Worm (Caenorhabditis elegans) whole organism, young adult: ENCODE results near the gene K05F1.6.

ENCODE experiments used
- B0261.1 ChIP-seq: sonication (generic microtip); optimal IDR thresholded peaks from 2 replicates; lab custom pipeline; 2016; ENCODE audit warnings: mild to moderate bottlenecking, missing genetic modification characterization, moderate library complexity, missing compliant biosample characterization
- D2030.7 ChIP-seq: fragments of 200-800 bp; sonication (Bioruptor generic); IDR thresholded peaks from 2 replicates; pipeline ENCODE4 v1.3.6; 2022; ENCODE audit warnings: missing genetic modification reagents, missing genetic modification characterization, missing compliant biosample characterization
- F10E7.11 ChIP-seq: sonication (generic microtip); optimal IDR thresholded peaks from 2 replicates; lab custom pipeline; 2017; ENCODE audit warnings: mild to moderate bottlenecking, missing genetic modification characterization, moderate library complexity, missing compliant biosample characterization
- F49E8.2 ChIP-seq: sonication (generic microtip); optimal IDR thresholded peaks from 3 replicates; lab custom pipeline; 2017; ENCODE audit warnings: missing genetic modification characterization, mild to moderate bottlenecking, missing compliant biosample characterization, antibody characterized with exemption, moderate library complexity; ENCODE audit not compliant: insufficient read depth
- ceh-100 ChIP-seq: fragments of 200-800 bp; sonication (Bioruptor generic); IDR thresholded peaks from 2 replicates; pipeline ENCODE4 v1.3.6; 2022; ENCODE audit warnings: missing genetic modification reagents, missing genetic modification characterization, missing compliant biosample characterization
- ceh-91 ChIP-seq: fragments of 200-800 bp; sonication (Bioruptor generic); IDR thresholded peaks from 2 replicates; pipeline ENCODE4 v1.3.6; 2022; ENCODE audit warnings: missing genetic modification reagents, missing genetic modification characterization, missing compliant biosample characterization
- dpl-1 ChIP-seq: fragments of 150-350 bp; optimal IDR thresholded peaks from 2 replicates; lab custom pipeline; 2014; ENCODE audit warnings: missing biosample characterization, missing genetic modification reagents, missing genetic modification characterization
- efl-1 ChIP-seq: fragments of 150-350 bp; optimal IDR thresholded peaks from 2 replicates; lab custom pipeline; 2014; ENCODE audit warnings: missing biosample characterization, missing genetic modification reagents, missing genetic modification characterization
- ets-4 ChIP-seq: fragments of 200-800 bp; sonication (Bioruptor generic); optimal IDR thresholded peaks from 2 replicates; lab custom pipeline; 2018; ENCODE audit warnings: mild to moderate bottlenecking, missing genetic modification characterization, missing compliant biosample characterization
- hmg-1.2 ChIP-seq: fragments of 200-800 bp; sonication (Bioruptor generic); IDR thresholded peaks from 2 replicates; pipeline ENCODE4 v1.3.6; 2022; ENCODE audit warnings: missing genetic modification reagents, missing genetic modification characterization, missing compliant biosample characterization
- somi-1 ChIP-seq: fragments of 200-800 bp; sonication (Bioruptor generic); optimal IDR thresholded peaks from 2 replicates; lab custom pipeline; 2018; ENCODE audit warnings: mild to moderate bottlenecking, missing genetic modification characterization, missing compliant biosample characterization
- tbx-9 ChIP-seq: sonication (generic microtip); optimal IDR thresholded peaks from 2 replicates; lab custom pipeline; 2016; ENCODE audit warnings: borderline replicate concordance, missing genetic modification characterization, inconsistent platforms, missing compliant biosample characterization
- xnd-1 ChIP-seq: sonication (generic microtip); optimal IDR thresholded peaks from 2 replicates; lab custom pipeline; 2016; ENCODE audit warnings: missing genotype, missing genetic modification reagents, missing genetic modification characterization, missing compliant biosample characterization

DNA sequence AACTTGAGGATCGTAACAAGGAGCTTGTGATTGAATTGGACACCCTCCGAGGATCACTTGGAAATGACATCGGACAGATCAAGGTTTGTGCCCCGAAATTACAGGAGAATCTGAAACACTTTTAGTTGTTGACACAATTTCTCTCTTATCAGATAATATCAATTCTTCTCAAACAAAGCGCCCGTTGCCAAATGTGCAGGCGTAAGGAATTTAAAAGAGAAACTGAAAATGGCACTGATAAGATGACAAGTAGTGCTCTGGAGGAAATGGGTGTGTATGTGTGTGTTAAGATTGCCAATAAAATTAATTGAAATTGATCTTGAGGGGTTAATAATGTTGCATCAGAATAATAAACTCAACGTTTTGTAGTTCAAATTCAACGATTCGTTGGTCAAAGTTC, 31.0 kb upstream of the K05F1.6 start:
- no peak for TF ChIP-seq tbx-9
- TF ChIP-seq somi-1 (GFP tag; lab: Kevin White, UChicago) = no peak
- no peak for TF ChIP-seq F10E7.11 (tag; lab: Kevin White, UChicago)
- TF ChIP-seq B0261.1 (tag; lab: Kevin White, UChicago) = no peak
- no peak for TF ChIP-seq ceh-91 (GFP tag; lab: Robert Waterston, UW)
- no peak for TF ChIP-seq hmg-1.2 (GFP tag; lab: Robert Waterston, UW)
- no peak for TF ChIP-seq D2030.7 (GFP tag; lab: Robert Waterston, UW)
- TF ChIP-seq xnd-1 (tag; lab: Kevin White, UChicago) = no peak
- no peak for TF ChIP-seq F49E8.2 (tag; lab: Kevin White, UChicago)
- no peak for TF ChIP-seq ceh-100
- TF ChIP-seq dpl-1 = no peak
- TF ChIP-seq ets-4 (GFP tag; lab: Kevin White, UChicago) = no peak
- no peak for TF ChIP-seq efl-1
